Fruit fly (Drosophila melanogaster): ENCODE results near the gene CG12379.

Gene CG12379

dm6 chrX:15688757-15689156, 45.0 kb downstream of the CG12379 start, which contains the start of gene CG15599:
TSS of gene CG15599 (minus strand) at chrX:15688857.
- no peak for TF ChIP-seq noc (tag; optimal IDR thresholded peaks at IDR 0.05)

- no peak for TF ChIP-seq noc (tag; optimal IDR thresholded peaks at IDR 0.05)
Observed at dm6 chrX:15684419-15684818, 49.4 kb downstream of the CG12379 start.
